Fruit fly (Drosophila melanogaster) whole organism, embryonic: ENCODE results near the gene CG17593.

Experiments used
- Antp ChIP-seq: fragments of 200-800 bp; sonication (Bioruptor generic); optimal IDR thresholded peaks from 3 replicates; lab custom pipeline; 2016; ENCODE audit warnings: missing biosample characterization, missing genetic modification characterization
- Atf6 ChIP-seq: fragments of 200-800 bp; sonication (Bioruptor generic); IDR thresholded peaks from 2 replicates; pipeline ENCODE4 v1.3.6; 2022; ENCODE audit warnings: missing biosample characterization, missing genetic modification characterization
- Bdp1 ChIP-seq: fragments of 200-800 bp; sonication (Bioruptor generic); optimal IDR thresholded peaks from 3 replicates; lab custom pipeline; 2016; ENCODE audit warnings: missing biosample characterization, missing genetic modification characterization
- CG10147 ChIP-seq: fragments of 200-800 bp; sonication (Bioruptor generic); optimal IDR thresholded peaks from 2 replicates; lab custom pipeline; 2019; ENCODE audit warnings: missing biosample characterization, mild to moderate bottlenecking, missing genetic modification characterization, moderate library complexity
- CG10959 ChIP-seq: fragments of 200-800 bp; sonication (Bioruptor generic); IDR thresholded peaks from 2 replicates; pipeline ENCODE4 v1.3.6; 2022; ENCODE audit warnings: missing biosample characterization, missing genetic modification characterization
- CG11504 ChIP-seq: fragments of 200-800 bp; sonication (Bioruptor generic); optimal IDR thresholded peaks from 3 replicates; lab custom pipeline; 2019; ENCODE audit warnings: missing biosample characterization, mild to moderate bottlenecking, missing genetic modification characterization, moderate library complexity
- CG12219 ChIP-seq: fragments of 200-800 bp; sonication (Bioruptor generic); optimal IDR thresholded peaks from 3 replicates; lab custom pipeline; 2018; ENCODE audit warnings: missing biosample characterization, mild to moderate bottlenecking, missing genetic modification characterization
- CG14050 ChIP-seq: fragments of 200-800 bp; sonication (Bioruptor generic); IDR thresholded peaks from 3 replicates; pipeline ENCODE4 v1.3.6; 2022; ENCODE audit warnings: missing biosample characterization, missing genetic modification characterization
- CG1529 ChIP-seq: fragments of 200-800 bp; sonication (Bioruptor generic); optimal IDR thresholded peaks from 3 replicates; lab custom pipeline; 2018; ENCODE audit warnings: missing biosample characterization, missing genetic modification characterization
- CG15479 ChIP-seq: fragments of 200-800 bp; sonication (Bioruptor generic); optimal IDR thresholded peaks from 3 replicates; lab custom pipeline; 2019; ENCODE audit warnings: missing biosample characterization, mild to moderate bottlenecking, missing genetic modification characterization, moderate library complexity
- CG17328 ChIP-seq: fragments of 200-800 bp; sonication (Bioruptor generic); IDR thresholded peaks from 2 replicates; pipeline ENCODE4 v1.3.6; 2022; ENCODE audit warnings: missing biosample characterization, missing genetic modification characterization
- CG17385 ChIP-seq: fragments of 200-800 bp; sonication (Bioruptor generic); optimal IDR thresholded peaks from 3 replicates; lab custom pipeline; 2018; ENCODE audit warnings: missing biosample characterization, mild to moderate bottlenecking, missing genetic modification characterization
- CG2202 ChIP-seq: fragments of 200-800 bp; sonication (Bioruptor generic); optimal IDR thresholded peaks from 2 replicates; lab custom pipeline; 2018; ENCODE audit warnings: missing biosample characterization, mild to moderate bottlenecking, missing genetic modification characterization
- CG3065 ChIP-seq: fragments of 200-800 bp; sonication (Bioruptor generic); optimal IDR thresholded peaks from 2 replicates; lab custom pipeline; 2016; ENCODE audit warnings: missing biosample characterization, missing genetic modification characterization
- CG32772 ChIP-seq: fragments of 200-800 bp; sonication (Bioruptor generic); IDR thresholded peaks from 2 replicates; pipeline ENCODE4 v1.3.6; 2022; ENCODE audit warnings: missing biosample characterization, missing genetic modification characterization
- CG3281 ChIP-seq: fragments of 200-800 bp; sonication (Bioruptor generic); optimal IDR thresholded peaks from 3 replicates; lab custom pipeline; 2017; ENCODE audit warnings: missing biosample characterization, mild to moderate bottlenecking, missing genetic modification characterization
- CG33557 ChIP-seq: fragments of 200-800 bp; sonication (Bioruptor generic); optimal IDR thresholded peaks from 2 replicates; lab custom pipeline; 2019; ENCODE audit warnings: missing biosample characterization, mild to moderate bottlenecking, missing genetic modification characterization, moderate library complexity
- CG4424 ChIP-seq: fragments of 200-800 bp; sonication (Bioruptor generic); optimal IDR thresholded peaks from 3 replicates; lab custom pipeline; 2016; ENCODE audit warnings: missing biosample characterization, missing genetic modification characterization
- CG4730 ChIP-seq: fragments of 200-800 bp; sonication (Bioruptor generic); IDR thresholded peaks from 2 replicates; pipeline ENCODE4 v1.3.6; 2022; ENCODE audit warnings: missing biosample characterization, missing genetic modification characterization
- CG5245 ChIP-seq: fragments of 200-800 bp; sonication (Bioruptor generic); optimal IDR thresholded peaks from 3 replicates; lab custom pipeline; 2016; ENCODE audit warnings: missing biosample characterization, missing genetic modification characterization
- CG7357 ChIP-seq: fragments of 200-800 bp; sonication (Bioruptor generic); IDR thresholded peaks from 3 replicates; pipeline ENCODE4 v1.3.6; 2022; ENCODE audit warnings: missing biosample characterization, missing genetic modification characterization
- CG7556 ChIP-seq: fragments of 200-800 bp; sonication (Bioruptor generic); optimal IDR thresholded peaks from 2 replicates; lab custom pipeline; 2017; ENCODE audit warnings: missing biosample characterization, mild to moderate bottlenecking, missing genetic modification characterization
- CG9727 ChIP-seq: fragments of 200-800 bp; sonication (Bioruptor generic); optimal IDR thresholded peaks from 3 replicates; lab custom pipeline; 2017; ENCODE audit warnings: missing biosample characterization, mild to moderate bottlenecking, missing genetic modification characterization
- CrebB ChIP-seq: fragments of 200-800 bp; sonication (Bioruptor generic); optimal IDR thresholded peaks from 3 replicates; lab custom pipeline; 2018; ENCODE audit warnings: missing biosample characterization, mild to moderate bottlenecking, missing genetic modification characterization
- D19A ChIP-seq: fragments of 200-800 bp; optimal IDR thresholded peaks from 3 replicates; lab custom pipeline; 2019; ENCODE audit warnings: missing biosample characterization, mild to moderate bottlenecking, missing genetic modification characterization, moderate library complexity
- Ets65A ChIP-seq: fragments of 200-800 bp; sonication (Bioruptor generic); peaks from one replicate; lab custom pipeline; 2016; ENCODE audit warnings: missing biosample characterization, missing genetic modification characterization
- Hr78 ChIP-seq, 2 experiments: fragments of 200-800 bp in 1 of 2; fragments of >200 bp in 1 of 2; sonication (Bioruptor generic) in 1 of 2; optimal IDR thresholded peaks; 2 replicates each; lab custom pipeline; 2017 to 2019; ENCODE audit warnings: missing biosample characterization in 2 of 2, missing genetic modification characterization in 2 of 2, mild to moderate bottlenecking in 1 of 2, moderate library complexity in 1 of 2
- NC2β ChIP-seq: fragments of 200-800 bp; sonication (Bioruptor generic); optimal IDR thresholded peaks from 2 replicates; lab custom pipeline; 2016; ENCODE audit warnings: missing biosample characterization, missing genetic modification characterization
- Nf-YA ChIP-seq: fragments of 200-800 bp; sonication (Bioruptor generic); IDR thresholded peaks from 2 replicates; pipeline ENCODE4 v1.3.6; 2022; ENCODE audit warnings: missing biosample characterization, missing genetic modification characterization
- Oli ChIP-seq: fragments of 200-800 bp; sonication (Bioruptor generic); optimal IDR thresholded peaks from 2 replicates; lab custom pipeline; 2018; ENCODE audit warnings: missing biosample characterization, mild to moderate bottlenecking, missing genetic modification characterization, moderate library complexity
- Ravus ChIP-seq: fragments of 200-800 bp; sonication (Bioruptor generic); IDR thresholded peaks from 2 replicates; pipeline ENCODE4 v1.3.6; 2022; ENCODE audit warnings: missing biosample characterization, missing genetic modification characterization
- Six4 ChIP-seq: fragments of 200-800 bp; sonication (Bioruptor generic); optimal IDR thresholded peaks from 2 replicates; lab custom pipeline; 2016; ENCODE audit warnings: missing biosample characterization, missing genetic modification characterization
- Spps ChIP-seq: fragments of 200-800 bp; sonication (Bioruptor generic); optimal IDR thresholded peaks from 2 replicates; lab custom pipeline; 2018; ENCODE audit warnings: missing biosample characterization, mild to moderate bottlenecking, missing genetic modification characterization
- Ssrp ChIP-seq: fragments of 200-800 bp; sonication (Bioruptor generic); optimal IDR thresholded peaks from 2 replicates; lab custom pipeline; 2018; ENCODE audit warnings: missing biosample characterization, mild to moderate bottlenecking, missing genetic modification characterization, moderate library complexity
- ara ChIP-seq: fragments of 200-800 bp; sonication (Bioruptor generic); IDR thresholded peaks from 2 replicates; pipeline ENCODE4 v1.3.6; 2022; ENCODE audit warnings: missing biosample characterization, missing genetic modification characterization
- chif ChIP-seq, 2 experiments: fragments of 200-800 bp; sonication (Bioruptor generic); optimal IDR thresholded peaks; 3 replicates each; lab custom pipeline; 2016; ENCODE audit warnings: missing biosample characterization in 2 of 2, missing genetic modification characterization in 2 of 2
- corto ChIP-seq: fragments of 200-800 bp; sonication (Bioruptor generic); optimal IDR thresholded peaks from 2 replicates; lab custom pipeline; 2016; ENCODE audit warnings: missing biosample characterization, mild to moderate bottlenecking, missing genetic modification characterization, moderate library complexity
- dati ChIP-seq: fragments of 200-800 bp; sonication (Bioruptor generic); IDR thresholded peaks from 2 replicates; pipeline ENCODE4 v1.3.6; 2022; ENCODE audit warnings: missing biosample characterization, missing genetic modification characterization
- dimm ChIP-seq: fragments of 200-800 bp; sonication (Bioruptor generic); IDR thresholded peaks from 2 replicates; pipeline ENCODE4 v1.3.6; 2022; ENCODE audit warnings: missing biosample characterization, missing genetic modification characterization
- dmrt99B ChIP-seq: fragments of 200-800 bp; sonication (Bioruptor generic); optimal IDR thresholded peaks from 2 replicates; lab custom pipeline; 2018; ENCODE audit warnings: missing biosample characterization, mild to moderate bottlenecking, missing genetic modification characterization, moderate library complexity
- ewg ChIP-seq: fragments of 200-800 bp; sonication (Bioruptor generic); optimal IDR thresholded peaks from 3 replicates; lab custom pipeline; 2017; ENCODE audit warnings: mild to moderate bottlenecking, missing biosample characterization, missing genetic modification reagents, missing genetic modification characterization
- exex ChIP-seq: fragments of 200-800 bp; sonication (Bioruptor generic); optimal IDR thresholded peaks from 4 replicates; lab custom pipeline; 2018; ENCODE audit warnings: missing biosample characterization, mild to moderate bottlenecking, missing genetic modification characterization, moderate library complexity
- fu2 ChIP-seq: fragments of 200-800 bp; sonication (Bioruptor generic); optimal IDR thresholded peaks from 2 replicates; lab custom pipeline; 2016; ENCODE audit warnings: missing biosample characterization, missing genetic modification characterization
- ken ChIP-seq: fragments of 200-800 bp; sonication (Bioruptor generic); IDR thresholded peaks from 3 replicates; pipeline ENCODE4 v1.3.6; 2022; ENCODE audit warnings: missing biosample characterization, missing genetic modification characterization
- lab ChIP-seq: fragments of 200-800 bp; sonication (Bioruptor generic); optimal IDR thresholded peaks from 3 replicates; lab custom pipeline; 2017; ENCODE audit warnings: missing biosample characterization, missing genetic modification characterization, mild to moderate bottlenecking, moderate library complexity, missing genetic modification reagents
- pnt ChIP-seq: fragments of 200-800 bp; sonication (Bioruptor generic); optimal IDR thresholded peaks from 3 replicates; lab custom pipeline; 2016; ENCODE audit warnings: missing biosample characterization, missing genetic modification characterization
- seq ChIP-seq: fragments of 200-800 bp; sonication (Bioruptor generic); IDR thresholded peaks from 2 replicates; pipeline ENCODE4 v1.3.6; 2022; ENCODE audit warnings: missing biosample characterization, missing genetic modification characterization
- sim ChIP-seq: fragments of 200-800 bp; sonication (Bioruptor generic); IDR thresholded peaks from 2 replicates; pipeline ENCODE4 v1.3.6; 2022; ENCODE audit warnings: missing biosample characterization, missing genetic modification characterization
- sna ChIP-seq: fragments of 200-800 bp; sonication (Bioruptor generic); IDR thresholded peaks from 2 replicates; pipeline ENCODE4 v1.3.6; 2022; ENCODE audit warnings: missing biosample characterization, missing genetic modification characterization; ENCODE audit not compliant: partially characterized antibody
- trem ChIP-seq: fragments of 200-800 bp; optimal IDR thresholded peaks from 3 replicates; lab custom pipeline; 2019; ENCODE audit warnings: missing biosample characterization, mild to moderate bottlenecking, missing genetic modification characterization, moderate library complexity
- ttk ChIP-seq: fragments of 200-800 bp; sonication (Bioruptor generic); IDR thresholded peaks from 2 replicates; pipeline ENCODE4 v2.1.2; 2022; ENCODE audit warnings: missing biosample characterization, missing genetic modification characterization

Gene CG17593

DNA sequence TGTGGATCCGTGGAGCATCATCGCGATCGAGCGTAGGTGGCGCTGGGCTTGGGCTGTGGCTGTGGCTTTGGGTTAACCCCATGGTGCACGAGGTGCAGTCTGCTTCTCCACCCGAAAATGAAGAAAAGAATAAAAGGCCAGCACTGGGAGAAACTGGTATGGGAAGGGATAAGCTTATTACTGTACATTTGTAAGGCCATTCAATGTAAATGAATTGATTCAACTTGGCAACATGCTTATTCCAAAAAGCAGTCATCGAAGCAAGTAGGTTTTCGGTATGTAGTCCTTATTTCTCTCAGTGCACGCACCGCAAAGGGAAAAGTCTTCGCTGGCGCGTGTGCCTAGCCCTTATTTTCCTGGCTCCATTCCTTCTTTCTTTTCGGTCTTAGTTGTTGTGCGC is 51.9 kb downstream of the CG17593 start (continued):
- TF ChIP-seq fu2 (GFP tag; lab: Kevin White, UChicago) (no peak), CG4424 (GFP tag; lab: Kevin White, UChicago) (peak; percentile 54), CG3065 (GFP tag; lab: Kevin White, UChicago) (peak; percentile 17), CG12219 (peak; percentile 36), pnt (GFP tag; lab: Kevin White, UChicago) (peak; percentile 50), CG2202 (tag; lab: Kevin White, UChicago) (peak; percentile 51), CG14050 (no peak), CG11504 (tag; lab: Kevin White, UChicago) (peak; percentile 45), Oli (tag; lab: Kevin White, UChicago) (peak; percentile 25), seq (GFP tag; lab: Robert Waterston, UW) (no peak), Ssrp (tag; lab: Kevin White, UChicago) (peak; percentile 33), dati (GFP tag; lab: Robert Waterston, UW) (0 out of 2 replicates have a peak, but pooled peaks have one; percentile 7), Antp (GFP tag; lab: Kevin White, UChicago) (peak; percentile 44), CG3281 (GFP tag; lab: Kevin White, UChicago) (no peak), CG7556 (GFP tag; lab: Kevin White, UChicago) (no peak), CG9727 (GFP tag; lab: Kevin White, UChicago) (peak; percentile 54), CG10959 (GFP tag; lab: Robert Waterston, UW) (peak; percentile 54; the same call in 1 of the 2 replicates), CG15479 (GFP tag; lab: Kevin White, UChicago) (no peak), CG1529 (GFP tag; lab: Kevin White, UChicago) (peak; percentile 35), Ets65A (GFP tag; lab: Kevin White, UChicago) (peak; percentile 67), ara (GFP tag; lab: Robert Waterston, UW) (peak; percentile 74; the same call in 1 of the 2 replicates), sim (GFP tag; lab: Robert Waterston, UW) (peak; percentile 64), Nf-YA (GFP tag; lab: Robert Waterston, UW) (no peak), trem (peak; percentile 43), CG10147 (GFP tag; lab: Kevin White, UChicago) (no peak), CG33557 (GFP tag; lab: Kevin White, UChicago) (peak; percentile 63), NC2β (GFP tag; lab: Kevin White, UChicago) (peak; percentile 24), CG5245 (GFP tag; lab: Kevin White, UChicago) (peak; percentile 34), CG17328 (GFP tag; lab: Robert Waterston, UW) (0 out of 2 replicates have a peak, but pooled peaks have one; percentile 49), ewg (GFP tag; lab: Kevin White, UChicago) (peak; percentile 26), exex (tag; lab: Kevin White, UChicago) (no peak), CG17385 (GFP tag; lab: Kevin White, UChicago) (peak; percentile 13), sna (GFP tag; lab: Robert Waterston, UW) (no peak), D19A (peak; percentile 37), corto (no peak), Bdp1 (peak; percentile 22), chif (GFP tag; optimal IDR thresholded peaks at IDR 0.05; lab: Kevin White, UChicago) (peak; percentile 14 to 68), dimm (no peak), Six4 (GFP tag; lab: Kevin White, UChicago) (peak; percentile 14), Spps (tag; lab: Kevin White, UChicago) (peak; percentile 31), CrebB (tag; lab: Kevin White, UChicago) (no peak), CG7357 (GFP tag; lab: Robert Waterston, UW) (peak; percentile 45; the same call in 1 of the 3 replicates), Hr78 (GFP tag; optimal IDR thresholded peaks at IDR 0.05; lab: Kevin White, UChicago) (no peak), dmrt99B (tag; lab: Kevin White, UChicago) (peak; percentile 30), Atf6 (no peak), ttk (GFP tag; lab: Robert Waterston, UW) (0 out of 2 replicates have a peak, but pooled peaks have one; percentile 28), CG32772 (peak; percentile 45; the same call in 1 of the 2 replicates), CG4730 (GFP tag; lab: Robert Waterston, UW) (no peak), ken (GFP tag; lab: Robert Waterston, UW) (no peak; the same call in 2 of the 3 replicates), lab (GFP tag; lab: Kevin White, UChicago) (no peak), Ravus (GFP tag; lab: Robert Waterston, UW) (no peak)
